Fruit fly (Drosophila melanogaster): Measurements from ENCODE around the gene CG3008.

dm6 chr2L:4891914-4892469, 8.9 kb downstream of the CG3008 start, which contains the start of gene CG3036:
- TF ChIP-seq CG8478 (optimal IDR thresholded peaks at IDR 0.05) (no peak), CTCF (optimal IDR thresholded peaks at IDR 0.05) (no peak)

Data from S2 (cell line).